Fruit fly (Drosophila melanogaster) whole organism, wandering third instar larva: ENCODE results near the gene CG33293.
A peak's percentile ranks its signal among the peaks of the same experiment; 100 is the strongest.

Source experiments
- CG32264 ChIP-seq: fragments of 200-800 bp; sonication (Bioruptor generic); optimal IDR thresholded peaks from 2 replicates; lab custom pipeline; 2016; ENCODE audit warnings: missing biosample characterization, missing genetic modification characterization
- CG9705 ChIP-seq: fragments of 200-800 bp; sonication (Bioruptor generic); optimal IDR thresholded peaks from 2 replicates; lab custom pipeline; 2018; ENCODE audit warnings: missing biosample characterization, mild to moderate bottlenecking, missing genetic modification characterization
- CrebA ChIP-seq: fragments of 200-800 bp; sonication (Bioruptor generic); optimal IDR thresholded peaks from 2 replicates; lab custom pipeline; 2016; ENCODE audit warnings: missing biosample characterization, mild to moderate bottlenecking, missing genetic modification characterization, borderline replicate concordance
- Dfd ChIP-seq: fragments of >200 bp; optimal IDR thresholded peaks from 2 replicates; lab custom pipeline; 2017; ENCODE audit warnings: missing biosample characterization, missing genetic modification characterization
- Dif ChIP-seq: fragments of 200-275, 200-300 bp; sonication (Bioruptor generic); optimal IDR thresholded peaks from 2 replicates; lab custom pipeline; 2018; ENCODE audit warnings: missing biosample characterization, missing genetic modification characterization; ENCODE audit not compliant: partially characterized antibody
- GATAd ChIP-seq: sonication (Bioruptor generic); optimal IDR thresholded peaks from 2 replicates; lab custom pipeline; 2016; ENCODE audit warnings: missing biosample characterization, missing genetic modification characterization
- HLH106 ChIP-seq: fragments of 200-800 bp; optimal IDR thresholded peaks from 3 replicates; lab custom pipeline; 2019; ENCODE audit warnings: missing biosample characterization, mild to moderate bottlenecking, missing genetic modification characterization, moderate library complexity
- Jra ChIP-seq: sonication (Bioruptor generic); optimal IDR thresholded peaks from 2 replicates; lab custom pipeline; 2016; ENCODE audit warnings: missing biosample characterization, missing genetic modification characterization
- Mio ChIP-seq: sonication (Bioruptor generic); optimal IDR thresholded peaks from 2 replicates; lab custom pipeline; 2016; ENCODE audit warnings: missing biosample characterization, missing genetic modification characterization
- Myc ChIP-seq: fragments of >200 bp; optimal IDR thresholded peaks from 2 replicates; lab custom pipeline; 2017
- OdsH ChIP-seq: fragments of 200-800 bp; sonication (Bioruptor generic); optimal IDR thresholded peaks from 2 replicates; lab custom pipeline; 2016; ENCODE audit warnings: missing biosample characterization, mild to moderate bottlenecking, missing genetic modification characterization
- Rel ChIP-seq, 2 experiments: fragments of 200-800 bp; sonication (Bioruptor generic) in 1 of 2; optimal IDR thresholded peaks; 2 replicates in 1 of 2; 3 replicates in 1 of 2; lab custom pipeline; 2016 to 2019; ENCODE audit warnings: mild to moderate bottlenecking in 2 of 2, missing biosample characterization in 2 of 2, missing genetic modification characterization in 2 of 2, moderate library complexity in 1 of 2
- Sp1 ChIP-seq: fragments of 200-800 bp; sonication (Bioruptor generic); optimal IDR thresholded peaks from 3 replicates; lab custom pipeline; 2019; ENCODE audit warnings: missing biosample characterization, mild to moderate bottlenecking, missing genetic modification characterization, moderate library complexity
- Vsx2 ChIP-seq: fragments of 200-300, 225-300 bp; sonication (Bioruptor generic); optimal IDR thresholded peaks from 2 replicates; lab custom pipeline; 2018; ENCODE audit warnings: missing biosample characterization, missing genetic modification characterization; ENCODE audit not compliant: partially characterized antibody
- brk ChIP-seq: fragments of 200-800 bp; sonication (Bioruptor generic); optimal IDR thresholded peaks from 2 replicates; lab custom pipeline; 2016; ENCODE audit warnings: missing biosample characterization, mild to moderate bottlenecking, missing genetic modification characterization
- dl ChIP-seq, 2 experiments: fragments of 175-275, 200-275 bp in 1 of 2; fragments of 200-275 bp in 1 of 2; sonication (Bioruptor generic); optimal IDR thresholded peaks; lab custom pipeline; 2018; ENCODE audit warnings: mild to moderate bottlenecking in 2 of 2, missing biosample characterization in 2 of 2, missing genetic modification characterization in 2 of 2, moderate library complexity in 2 of 2; ENCODE audit not compliant: partially characterized antibody in 2 of 2, insufficient read depth in 1 of 2
- dmrt93B ChIP-seq: fragments of 200-800 bp; sonication (Bioruptor generic); optimal IDR thresholded peaks from 2 replicates; lab custom pipeline; 2018; ENCODE audit warnings: missing biosample characterization, mild to moderate bottlenecking, missing genetic modification characterization
- dsf ChIP-seq: sonication (Bioruptor generic); optimal IDR thresholded peaks from 2 replicates; lab custom pipeline; 2016; ENCODE audit warnings: missing biosample characterization, missing genetic modification characterization, borderline replicate concordance
- ey ChIP-seq: fragments of 200-800 bp; sonication (Bioruptor generic); optimal IDR thresholded peaks from 2 replicates; lab custom pipeline; 2016; ENCODE audit warnings: missing biosample characterization, missing genetic modification characterization
- foxo ChIP-seq, 2 experiments: fragments of 200-800 bp; sonication (Bioruptor generic); optimal IDR thresholded peaks; 2 replicates in 1 of 2; 3 replicates in 1 of 2; lab custom pipeline; 2016 to 2017; ENCODE audit warnings: missing biosample characterization in 2 of 2, missing genetic modification characterization in 2 of 2
- fru ChIP-seq: fragments of 200-800 bp; sonication (Bioruptor generic); optimal IDR thresholded peaks from 3 replicates; lab custom pipeline; 2016; ENCODE audit warnings: missing biosample characterization, mild to moderate bottlenecking, missing genetic modification characterization
- h ChIP-seq: fragments of 200-800 bp; sonication (Bioruptor generic); optimal IDR thresholded peaks from 3 replicates; lab custom pipeline; 2016; ENCODE audit warnings: missing biosample characterization, mild to moderate bottlenecking, missing genetic modification characterization
- jim ChIP-seq: fragments of 175-275, 200-325 bp; sonication (Bioruptor generic); optimal IDR thresholded peaks from 2 replicates; lab custom pipeline; 2016; ENCODE audit warnings: missing biosample characterization, mild to moderate bottlenecking, missing genetic modification characterization
- lola ChIP-seq: fragments of >200 bp; optimal IDR thresholded peaks from 2 replicates; lab custom pipeline; 2017; ENCODE audit warnings: missing biosample characterization, missing genetic modification characterization
- pan ChIP-seq: fragments of >200 bp; optimal IDR thresholded peaks from 2 replicates; lab custom pipeline; 2017
- psq ChIP-seq: fragments of 200-800 bp; sonication (Bioruptor generic); optimal IDR thresholded peaks from 3 replicates; lab custom pipeline; 2017; ENCODE audit warnings: missing biosample characterization, mild to moderate bottlenecking, missing genetic modification characterization, moderate library complexity
- rgr ChIP-seq: fragments of 200-800 bp; sonication (Bioruptor generic); optimal IDR thresholded peaks from 3 replicates; lab custom pipeline; 2016; ENCODE audit warnings: missing biosample characterization, mild to moderate bottlenecking, missing genetic modification characterization
- sv ChIP-seq: fragments of 200-800 bp; sonication (Bioruptor generic); optimal IDR thresholded peaks from 3 replicates; lab custom pipeline; 2016; ENCODE audit warnings: missing biosample characterization, missing genetic modification characterization
- usp ChIP-seq: fragments of >200 bp; optimal IDR thresholded peaks from 2 replicates; lab custom pipeline; 2017; ENCODE audit warnings: missing biosample characterization, missing genetic modification characterization

CG33293 gene

dm6 chr3R:5214162-5214916 lies 26.2 kb downstream of the CG33293 start:
- TF ChIP-seq psq (GFP tag; lab: Kevin White, UChicago) (peak; percentile 32), dl (GFP tag; optimal IDR thresholded peaks at IDR 0.05; lab: Kevin White, UChicago; ENCODE audit: insufficient read depth in 1 of 2, partially characterized antibody in 2 of 2) (no peak)

DNA sequence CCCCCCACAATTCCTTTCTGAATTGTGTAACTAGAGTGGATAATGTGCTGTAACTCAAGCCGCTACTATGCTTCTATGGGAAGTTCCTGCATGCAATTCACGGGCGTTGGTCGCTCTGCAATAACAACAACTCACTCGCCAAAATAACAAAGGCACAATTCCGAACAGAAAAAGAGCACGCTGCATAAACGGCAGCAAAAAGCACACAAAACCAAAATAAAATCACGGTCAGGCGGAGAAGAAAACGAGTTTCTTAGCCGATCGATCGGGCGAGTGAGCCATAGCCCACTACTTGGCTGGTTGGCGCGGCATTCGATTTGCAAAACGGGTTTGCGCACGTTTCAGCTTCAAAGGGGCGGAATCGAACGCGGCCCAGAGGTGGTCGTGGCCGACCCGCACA lies 27.2 kb downstream of the CG33293 start:
- no peak for TF ChIP-seq Mio
- no peak for TF ChIP-seq pan (lab: Kevin White, UChicago)
- TF ChIP-seq Dif: peak; percentile 21
- TF ChIP-seq Rel (GFP tag; optimal IDR thresholded peaks at IDR 0.05; lab: Kevin White, UChicago): no peak
- peak; percentile 32 for TF ChIP-seq Rel (tag; optimal IDR thresholded peaks at IDR 0.05; lab: Kevin White, UChicago)

- TF ChIP-seq fru (GFP tag; lab: Kevin White, UChicago) (no peak), GATAd (no peak), Mio (no peak), usp (no peak), CG9705 (GFP tag; lab: Kevin White, UChicago) (no peak), Jra (GFP tag; lab: Kevin White, UChicago) (no peak), HLH106 (no peak), Vsx2 (GFP tag; lab: Kevin White, UChicago) (no peak), lola (no peak), Dfd (GFP tag; lab: Kevin White, UChicago) (no peak), dsf (no peak), pan (lab: Kevin White, UChicago) (no peak), brk (GFP tag; lab: Kevin White, UChicago) (no peak), CG32264 (GFP tag; lab: Kevin White, UChicago) (no peak), Myc (lab: Kevin White, UChicago) (no peak), jim (GFP tag; lab: Kevin White, UChicago) (no peak)
These were observed 27.8 kb downstream of the CG33293 start for dm6 chr3R:5212759-5213053.

DNA sequence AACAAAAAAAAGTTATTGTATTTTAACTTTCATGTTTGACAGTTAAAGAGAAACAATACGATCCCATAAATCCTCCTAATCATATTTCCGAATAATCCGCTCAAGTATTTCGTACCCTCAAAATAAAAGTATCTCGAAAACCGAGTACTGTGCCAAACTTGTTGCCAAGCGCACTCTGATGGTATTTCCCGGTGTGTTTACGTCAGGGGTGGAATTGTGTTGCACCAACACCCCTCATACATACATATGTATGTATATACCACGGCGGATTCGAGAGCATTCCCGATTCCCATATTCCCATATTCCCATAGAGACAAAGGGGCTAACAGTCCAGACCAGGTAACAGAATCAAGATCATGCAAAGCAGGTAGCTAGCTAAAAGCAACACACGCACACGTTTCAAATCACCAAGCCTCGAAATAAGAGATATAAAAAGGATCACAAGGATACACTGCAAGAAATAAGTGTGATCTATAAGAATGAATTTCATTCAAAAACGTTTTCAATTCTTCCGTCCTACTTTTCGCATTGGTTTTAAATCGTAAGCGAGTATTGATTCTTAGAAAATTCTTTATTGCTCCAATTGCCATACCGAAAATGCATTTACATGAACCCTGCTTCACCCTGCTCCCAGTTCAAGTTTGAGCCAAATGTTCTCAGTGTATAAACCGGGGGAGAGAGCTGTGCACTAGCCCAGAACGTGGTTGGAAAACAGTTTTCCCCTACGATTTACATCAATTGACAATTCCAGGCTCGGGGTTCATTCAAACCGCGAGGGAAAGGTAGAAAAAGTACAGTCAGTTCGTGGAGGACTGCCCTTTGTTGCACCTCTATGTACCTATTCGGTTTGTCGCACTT lies 28.4 kb downstream of the CG33293 start:
- TF ChIP-seq rgr (GFP tag; lab: Kevin White, UChicago) (no peak), fru (GFP tag; lab: Kevin White, UChicago) (peak; percentile 48), h (peak; percentile 34), dsf (no peak), OdsH (GFP tag; lab: Kevin White, UChicago) (peak; percentile 19), sv (GFP tag; lab: Kevin White, UChicago) (peak; percentile 50), foxo (GFP tag; optimal IDR thresholded peaks at IDR 0.05; lab: Kevin White, UChicago) (peak in 1 of 2 experiments; percentile 66), ey (GFP tag; lab: Kevin White, UChicago) (peak; percentile 14), Sp1 (GFP tag; lab: Kevin White, UChicago) (peak; percentile 16)

DNA sequence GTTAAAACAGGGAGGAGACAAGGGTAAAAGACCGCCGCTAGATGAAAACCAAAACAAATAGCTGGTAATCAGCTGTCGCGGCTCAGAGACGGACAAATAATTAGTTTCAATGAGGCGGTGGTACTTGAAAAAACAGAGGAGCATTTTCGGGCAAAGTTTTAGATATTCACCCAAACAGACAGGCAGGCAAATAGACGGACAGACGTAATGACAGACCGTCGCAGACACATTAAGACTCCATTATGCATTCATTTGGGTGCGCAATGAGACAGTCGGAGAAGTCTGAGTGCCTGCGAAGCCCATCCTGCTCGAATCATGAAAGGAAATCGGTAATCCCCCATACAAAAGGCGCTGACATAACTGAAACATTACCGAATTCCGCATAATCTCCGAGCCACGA lies 29.1 kb downstream of the CG33293 start:
- TF ChIP-seq Dif: no peak
- no peak for TF ChIP-seq CG32264 (GFP tag; lab: Kevin White, UChicago)
- TF ChIP-seq Jra (GFP tag; lab: Kevin White, UChicago): no peak
- TF ChIP-seq sv (GFP tag; lab: Kevin White, UChicago): no peak
- TF ChIP-seq jim (GFP tag; lab: Kevin White, UChicago): no peak
- TF ChIP-seq HLH106: no peak
- TF ChIP-seq dmrt93B (GFP tag; lab: Kevin White, UChicago): no peak
- no peak for TF ChIP-seq CrebA
- TF ChIP-seq pan (lab: Kevin White, UChicago): no peak
- no peak for TF ChIP-seq fru (GFP tag; lab: Kevin White, UChicago)
- no peak for TF ChIP-seq ey (GFP tag; lab: Kevin White, UChicago)
- no peak for TF ChIP-seq lola
- TF ChIP-seq usp: no peak
- no peak for TF ChIP-seq GATAd
- no peak for TF ChIP-seq Mio
- no peak for TF ChIP-seq h
- TF ChIP-seq Dfd (GFP tag; lab: Kevin White, UChicago): no peak
- TF ChIP-seq Vsx2 (GFP tag; lab: Kevin White, UChicago): no peak
- no peak for TF ChIP-seq dl (GFP tag; optimal IDR thresholded peaks at IDR 0.05; lab: Kevin White, UChicago; ENCODE audit: insufficient read depth in 1 of 2, partially characterized antibody in 2 of 2)
